Worm (Caenorhabditis elegans): ENCODE measurements around the gene col-151.

ce11 chrV:10371177-10371576 is 23.8 kb downstream of the col-151 start:
- TF ChIP-seq W03F9.2 (tag; optimal IDR thresholded peaks at IDR 0.05) (no peak), dao-5 (tag; optimal IDR thresholded peaks at IDR 0.05) (no peak), him-1 (tag; optimal IDR thresholded peaks at IDR 0.05) (no peak)
